Worm (Caenorhabditis elegans): Measurements from ENCODE around the gene C01G10.9.

- TF ChIP-seq him-1 (tag; optimal IDR thresholded peaks at IDR 0.05) (no peak), W03F9.2 (tag; optimal IDR thresholded peaks at IDR 0.05) (no peak)
These were observed 12.8 kb upstream of the C01G10.9 start for ce11 chrV:15069435-15069985.

Data from whole organism, L4/young adult.